Fruit fly (Drosophila melanogaster): ENCODE data around the gene CG9643.

Gene CG9643

dm6 chr2L:2992664-2993174 is 13.6 kb upstream of the CG9643 start, which contains the start of the genes okr and CG3558:
TSS of gene okr (minus strand) at chr2L:2992759.
TSS of gene CG3558 (plus strand) at chr2L:2992870.
- TF ChIP-seq CG17801 (GFP tag; optimal IDR thresholded peaks at IDR 0.05; ENCODE audit: partially characterized antibody): no peak

dm6 chr2L:2987681-2988381 is 8.7 kb upstream of the CG9643 start, which contains the start of the genes Chd1 and Bem46:
TSS of gene Chd1 (minus strand) at chr2L:2987723.
TSS of gene Bem46 (plus strand) at chr2L:2988116.
- TF ChIP-seq CG17801 (GFP tag; optimal IDR thresholded peaks at IDR 0.05; ENCODE audit: partially characterized antibody): peak; percentile 79

DNA sequence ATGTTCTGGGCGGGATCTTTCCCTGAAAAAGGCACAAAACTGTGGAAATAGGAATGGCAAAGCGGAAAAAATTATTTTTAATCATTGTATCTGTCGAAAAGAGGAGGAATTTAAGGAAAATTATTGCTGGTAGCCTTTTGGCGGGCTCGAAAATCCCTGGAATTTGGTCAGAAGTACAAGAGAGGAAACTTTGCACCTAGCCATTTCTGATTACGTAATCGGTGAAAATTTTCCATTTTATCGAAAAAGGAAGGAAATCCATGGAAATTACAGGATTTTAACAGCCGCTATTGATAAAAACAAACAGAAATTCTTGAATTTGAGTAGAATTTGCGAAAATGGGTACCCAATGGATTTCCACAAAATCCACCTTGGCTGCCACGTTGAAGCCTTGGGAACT is 7.7 kb upstream of the CG9643 start:
- no peak for TF ChIP-seq CG17801 (GFP tag; optimal IDR thresholded peaks at IDR 0.05; ENCODE audit: partially characterized antibody)

- TF ChIP-seq CG17801 (GFP tag; optimal IDR thresholded peaks at IDR 0.05; ENCODE audit: partially characterized antibody): peak; percentile 74
Observed at dm6 chr2L:2976829-2977228, 2.3 kb downstream of the CG9643 start, which contains the start of the genes CG9641 and CG3165. TSS of gene CG9641 (minus strand) at chr2L:2976862. TSS of gene CG3165 (plus strand) at chr2L:2977122.

dm6 chr2L:2972439-2972936 is 6.6 kb downstream of the CG9643 start, which contains the start of the genes Rrp1 and gammaTub23C:
TSS of gene Rrp1 (minus strand) at chr2L:2972508.
TSS of gene gammaTub23C (plus strand) at chr2L:2972891.
- peak; percentile 82 for TF ChIP-seq CG17801 (GFP tag; optimal IDR thresholded peaks at IDR 0.05; ENCODE audit: partially characterized antibody)

- no peak for TF ChIP-seq CG17801 (GFP tag; optimal IDR thresholded peaks at IDR 0.05; ENCODE audit: partially characterized antibody)
Observed at dm6 chr2L:2969438-2969837, 9.7 kb downstream of the CG9643 start, which contains the start of gene Ts. TSS of gene Ts (minus strand) at chr2L:2969638.

DNA sequence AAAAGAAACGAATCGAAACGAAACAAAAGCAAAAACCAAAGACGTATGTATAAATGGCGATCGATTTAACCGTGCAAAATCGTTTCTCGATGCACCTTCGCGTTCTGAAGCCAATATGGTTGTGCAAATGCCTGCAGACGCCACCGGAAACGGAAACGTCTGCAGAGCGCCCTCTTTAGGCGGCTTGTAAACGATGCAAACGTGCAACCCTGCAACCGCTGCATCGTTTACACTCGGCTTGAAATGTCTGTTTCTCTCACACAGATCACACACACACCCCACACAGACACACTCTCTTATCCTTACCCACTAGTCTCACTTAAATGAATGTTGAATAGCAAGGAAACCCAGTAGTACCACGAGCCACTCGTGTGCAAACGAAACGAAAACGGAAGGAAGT is 12.2 kb downstream of the CG9643 start:
- no peak for TF ChIP-seq CG17801 (GFP tag; optimal IDR thresholded peaks at IDR 0.05; ENCODE audit: partially characterized antibody)

DNA sequence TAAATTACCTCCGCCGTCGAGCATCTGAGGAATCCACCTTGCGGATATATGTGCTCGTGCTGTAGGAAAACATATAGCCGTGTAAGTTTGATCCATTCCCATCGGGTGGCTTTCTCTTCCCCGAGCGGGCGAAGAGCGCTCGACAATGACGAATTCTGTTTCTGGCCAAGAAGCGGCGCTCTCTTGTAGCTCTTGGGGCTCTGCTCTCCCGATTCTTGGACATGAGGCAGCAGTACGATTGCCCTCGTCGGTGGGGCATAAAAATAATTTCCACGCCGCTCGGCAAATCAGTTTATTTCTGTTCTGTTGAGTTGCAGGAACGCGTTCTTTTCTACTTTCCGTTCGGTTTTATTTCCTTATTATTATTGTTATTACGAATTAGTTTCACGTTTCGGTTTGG is 20.2 kb downstream of the CG9643 start:
- no peak for TF ChIP-seq CG17801 (GFP tag; optimal IDR thresholded peaks at IDR 0.05; ENCODE audit: partially characterized antibody)

- peak; percentile 1 for TF ChIP-seq CG17801 (GFP tag; optimal IDR thresholded peaks at IDR 0.05; ENCODE audit: partially characterized antibody)
Observed at dm6 chr2L:2957547-2958174, 21.4 kb downstream of the CG9643 start.

DNA sequence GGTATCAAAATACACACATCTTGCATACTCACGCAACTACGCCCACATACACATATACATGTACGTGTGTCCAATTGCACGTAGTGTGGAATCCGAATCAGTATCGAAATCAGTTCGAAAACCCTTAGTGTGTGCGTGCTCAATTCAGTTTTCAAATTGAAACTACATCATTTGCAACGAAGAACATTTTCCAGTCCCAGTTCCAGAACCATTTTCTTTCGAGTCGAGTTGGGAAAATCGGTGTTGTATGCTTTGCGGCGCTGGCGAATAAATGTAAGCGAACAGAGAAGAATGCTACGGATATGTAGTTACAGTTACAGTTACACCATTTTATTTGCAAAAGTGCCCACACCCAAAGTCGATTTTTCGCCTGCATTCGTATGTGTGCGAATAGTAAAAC is 22.1 kb downstream of the CG9643 start:
- TF ChIP-seq CG17801 (GFP tag; optimal IDR thresholded peaks at IDR 0.05; ENCODE audit: partially characterized antibody): no peak

DNA sequence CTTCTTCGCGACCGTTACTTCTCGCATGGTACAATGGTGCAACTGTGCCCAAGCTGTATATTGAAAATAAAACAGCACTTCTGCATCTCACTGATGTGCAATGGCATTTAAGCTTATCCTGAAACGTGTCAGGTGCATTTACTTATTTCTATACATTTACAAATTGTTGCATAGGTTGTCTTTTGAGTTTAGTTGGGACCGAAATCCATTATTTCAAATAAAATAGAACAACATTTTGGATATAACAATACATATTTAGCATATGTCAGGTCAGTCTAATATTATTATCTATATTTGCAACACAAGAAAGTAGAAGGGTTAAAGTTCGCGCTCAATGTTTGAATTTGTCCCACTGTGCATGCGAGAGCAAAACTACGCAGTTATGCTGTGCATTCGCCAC is 22.7 kb downstream of the CG9643 start:
- TF ChIP-seq CG17801 (GFP tag; optimal IDR thresholded peaks at IDR 0.05; ENCODE audit: partially characterized antibody): no peak

- no peak for TF ChIP-seq CG17801 (GFP tag; optimal IDR thresholded peaks at IDR 0.05; ENCODE audit: partially characterized antibody)
Observed at dm6 chr2L:2955659-2956058, 23.4 kb downstream of the CG9643 start.

DNA sequence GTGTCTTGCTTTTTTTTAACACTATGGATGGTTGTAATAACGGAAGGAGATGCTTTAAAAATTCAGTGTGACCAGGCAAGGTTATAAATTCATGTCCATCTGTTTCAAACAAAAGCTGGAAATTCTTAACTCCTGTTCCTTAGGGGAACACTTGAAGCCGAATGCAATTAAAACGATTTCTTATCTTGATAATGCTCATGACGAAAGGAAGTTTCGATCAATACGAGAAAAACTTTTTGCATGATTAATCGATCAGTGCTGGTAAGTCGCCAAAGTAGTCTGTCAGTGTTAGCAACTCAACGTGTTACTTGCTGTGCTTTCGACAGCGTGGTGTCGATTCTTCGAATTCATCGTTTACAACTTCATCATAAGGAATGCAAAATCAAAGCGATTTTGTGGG is 24.6 kb downstream of the CG9643 start, which contains the start of gene Rbp9:
Rbp9 (plus strand) TSS at position 291 of the 400 bp plus-strand sequence.
- no peak for TF ChIP-seq CG17801 (GFP tag; optimal IDR thresholded peaks at IDR 0.05; ENCODE audit: partially characterized antibody)

DNA sequence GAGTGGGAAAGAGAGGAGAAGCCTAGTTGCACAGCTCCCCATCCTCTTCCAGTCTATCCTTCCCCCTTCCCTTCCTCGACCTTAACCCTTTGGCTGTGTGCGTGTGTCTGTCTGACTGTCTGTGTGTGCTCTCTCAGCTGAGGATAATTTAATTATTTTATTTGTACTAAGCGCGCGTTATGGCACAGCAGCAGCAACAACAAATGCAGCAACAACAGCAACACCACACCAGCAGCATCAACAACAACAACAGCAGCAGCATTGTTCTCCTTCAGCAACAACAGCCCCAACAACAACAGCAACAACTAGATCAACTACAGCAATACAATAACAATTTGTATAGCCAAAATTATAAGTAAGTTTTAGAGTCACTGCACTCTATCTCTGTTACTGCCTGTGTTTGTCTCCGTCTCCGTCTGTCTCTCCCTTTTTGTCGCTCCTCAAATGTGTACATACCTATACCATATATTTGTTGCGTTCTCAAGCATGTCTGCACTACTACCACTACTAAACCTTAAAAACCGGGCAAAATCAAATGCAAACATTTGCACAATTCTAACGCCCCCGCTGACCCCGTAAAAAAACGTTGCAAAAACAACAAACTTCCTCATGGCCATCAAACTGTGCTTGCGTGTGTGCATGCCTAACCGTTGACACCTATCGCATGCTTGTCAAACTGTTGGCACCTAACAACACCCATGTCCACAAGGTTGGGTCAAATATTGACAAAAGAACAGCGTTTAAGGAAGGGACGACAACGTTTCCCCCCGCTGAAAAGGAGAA is 33.5 kb downstream of the CG9643 start:
- no peak for TF ChIP-seq CG17801 (GFP tag; optimal IDR thresholded peaks at IDR 0.05; ENCODE audit: partially characterized antibody)

DNA sequence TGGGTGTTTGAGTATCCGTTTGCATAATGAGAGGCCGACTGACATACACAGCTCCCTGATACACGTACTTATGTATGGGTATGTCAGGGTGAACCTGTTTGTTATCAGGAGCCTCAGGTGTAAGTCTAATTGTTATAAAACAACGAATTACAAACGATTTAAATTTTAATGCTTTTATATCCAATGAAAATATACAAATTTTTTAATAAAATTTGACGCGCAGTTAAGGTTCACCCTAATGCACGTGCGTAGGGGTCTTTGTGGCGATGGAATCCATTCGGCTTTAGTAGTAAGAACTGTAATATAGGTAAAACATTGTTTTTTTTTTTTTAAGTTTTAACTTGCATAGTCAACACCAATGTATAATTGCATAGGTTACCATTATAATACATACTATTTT is 34.6 kb downstream of the CG9643 start:
- TF ChIP-seq CG17801 (GFP tag; optimal IDR thresholded peaks at IDR 0.05; ENCODE audit: partially characterized antibody): no peak
